Worm (Caenorhabditis elegans): ENCODE data around the gene snt-3.

The snt-3 gene

ce11 chrV:1375007-1375406 is 4.2 kb upstream of the snt-3 start:
- TF ChIP-seq C04F5.9 (tag; optimal IDR thresholded peaks at IDR 0.05) (no peak), snpc-4 (tag; optimal IDR thresholded peaks at IDR 0.05) (no peak), unc-98 (GFP tag; IDR thresholded peaks at IDR 0.05) (no peak), hpl-2 (GFP tag; optimal IDR thresholded peaks at IDR 0.05) (no peak)

- TF ChIP-seq snpc-4 (tag; optimal IDR thresholded peaks at IDR 0.05) (no peak), blmp-1 (tag; optimal IDR thresholded peaks at IDR 0.05) (no peak), sptf-1 (tag; optimal IDR thresholded peaks at IDR 0.05) (no peak), unc-86 (tag; optimal IDR thresholded peaks at IDR 0.05) (no peak), F16B12.6 (tag; optimal IDR thresholded peaks at IDR 0.05) (no peak), ama-1 (optimal IDR thresholded peaks at IDR 0.05) (no peak), nhr-77 (tag; optimal IDR thresholded peaks at IDR 0.05) (no peak), ceh-90 (tag; optimal IDR thresholded peaks at IDR 0.05) (no peak), Y116A8C.19 (tag; optimal IDR thresholded peaks at IDR 0.05; ENCODE audit: borderline replicate concordance) (no peak), skn-1 (tag; optimal IDR thresholded peaks at IDR 0.05) (no peak), ets-5 (GFP tag; IDR thresholded peaks at IDR 0.05) (no peak), pag-3 (tag; optimal IDR thresholded peaks at IDR 0.05; ENCODE audit: borderline replicate concordance, insufficient read depth) (no peak), vab-15 (tag; optimal IDR thresholded peaks at IDR 0.05) (no peak)
Observed at ce11 chrV:1368138-1368537, 2.7 kb downstream of the snt-3 start.

ce11 chrV:1366082-1366481 is 4.7 kb downstream of the snt-3 start:
- TF ChIP-seq zag-1 (tag; optimal IDR thresholded peaks at IDR 0.05) (no peak), efl-1 (optimal IDR thresholded peaks at IDR 0.05) (peak; percentile 20 to 31), efl-1 (GFP tag; optimal IDR thresholded peaks at IDR 0.05 in 1 of 2) (peak in 1 of 2 experiments; percentile 35), ces-1 (GFP tag; optimal IDR thresholded peaks at IDR 0.05) (peak; percentile 45), pax-3 (tag; optimal IDR thresholded peaks at IDR 0.05) (peak; percentile 19), vab-15 (tag; optimal IDR thresholded peaks at IDR 0.05) (no peak), dsc-1 (tag; optimal IDR thresholded peaks at IDR 0.05) (peak; percentile 82), hlh-17 (GFP tag; optimal IDR thresholded peaks at IDR 0.05; ENCODE audit: borderline replicate concordance) (no peak), fkh-4 (tag; optimal IDR thresholded peaks at IDR 0.05; ENCODE audit: borderline replicate concordance) (no peak), ceh-8 (GFP tag; optimal IDR thresholded peaks at IDR 0.05) (no peak), nhr-90 (tag; optimal IDR thresholded peaks at IDR 0.05; ENCODE audit: poor library complexity) (no peak), nhr-76 (tag; optimal IDR thresholded peaks at IDR 0.05) (no peak), alr-1 (tag; optimal IDR thresholded peaks at IDR 0.05; ENCODE audit: borderline replicate concordance) (no peak), nhr-84 (tag; optimal IDR thresholded peaks at IDR 0.05) (no peak), pqm-1 (tag; optimal IDR thresholded peaks at IDR 0.05) (no peak), rnt-1 (tag; optimal IDR thresholded peaks at IDR 0.05) (no peak), nhr-28 (tag; optimal IDR thresholded peaks at IDR 0.05) (no peak), ceh-88 (GFP tag; IDR thresholded peaks at IDR 0.05) (no peak), unc-86 (tag; optimal IDR thresholded peaks at IDR 0.05) (peak; percentile 78), nhr-12 (tag; optimal IDR thresholded peaks at IDR 0.05) (no peak), egl-13 (tag; optimal IDR thresholded peaks at IDR 0.05) (peak; percentile 83), hlh-4 (tag; optimal IDR thresholded peaks at IDR 0.05) (no peak), lir-3 (tag; optimal IDR thresholded peaks at IDR 0.05; ENCODE audit: poor library complexity) (peak; percentile 30), nhr-85 (tag) (no peak), ceh-63 (GFP tag; optimal IDR thresholded peaks at IDR 0.05) (peak; percentile 7), unc-30 (tag; optimal IDR thresholded peaks at IDR 0.05) (no peak), C16A3.4 (tag; optimal IDR thresholded peaks at IDR 0.05) (peak; percentile 9), tbx-2 (tag; optimal IDR thresholded peaks at IDR 0.05) (peak; percentile 36), snu-23 (GFP tag; optimal IDR thresholded peaks at IDR 0.05) (peak; percentile 47), irx-1 (tag; optimal IDR thresholded peaks at IDR 0.05) (no peak), aha-1 (tag; optimal IDR thresholded peaks at IDR 0.05) (no peak), dpl-1 (GFP tag; optimal IDR thresholded peaks at IDR 0.05) (peak in 1 of 3 experiments; percentile 24), fkh-8 (tag; optimal IDR thresholded peaks at IDR 0.05) (peak; percentile 94), mep-1 (tag; optimal IDR thresholded peaks at IDR 0.05) (peak; percentile 43), F16B12.6 (tag; optimal IDR thresholded peaks at IDR 0.05) (no peak), nhr-47 (tag; optimal IDR thresholded peaks at IDR 0.05) (peak; percentile 79), zip-4 (GFP tag; optimal IDR thresholded peaks at IDR 0.05) (no peak), ztf-11 (tag; optimal IDR thresholded peaks at IDR 0.05) (no peak)
